Worm (Caenorhabditis elegans) whole organism, early embryonic: Measurements from ENCODE around the gene C45B11.9.

Source experiments
- ama-1 ChIP-seq: fragments of 150-350 bp; optimal IDR thresholded peaks from 2 replicates; lab custom pipeline; 2014
- ceh-13 ChIP-seq: fragments of 200-800 bp; sonication (Bioruptor generic); optimal IDR thresholded peaks from 2 replicates; lab custom pipeline; 2018; ENCODE audit warnings: mild to moderate bottlenecking, missing genetic modification characterization, missing compliant biosample characterization
- flt-1 ChIP-seq: fragments of 200-800 bp; sonication (Bioruptor generic); IDR thresholded peaks from 2 replicates; pipeline ENCODE4 v1.3.6; 2022; ENCODE audit warnings: missing genetic modification characterization, missing compliant biosample characterization
- hmg-4 ChIP-seq: fragments of 200-800 bp; sonication (Bioruptor generic); optimal IDR thresholded peaks from 2 replicates; lab custom pipeline; 2018; ENCODE audit warnings: mild to moderate bottlenecking, missing genetic modification characterization, missing compliant biosample characterization
- hnd-1 ChIP-seq: sonication (generic microtip); optimal IDR thresholded peaks from 2 replicates; lab custom pipeline; 2016; ENCODE audit warnings: missing genetic modification characterization, missing compliant biosample characterization
- pes-1 ChIP-seq: fragments of 200-800 bp; sonication (Bioruptor generic); IDR thresholded peaks from 2 replicates; pipeline ENCODE4 v1.3.6; 2022; ENCODE audit warnings: missing genetic modification reagents, missing genetic modification characterization, missing compliant biosample characterization
- sea-1 ChIP-seq: fragments of 200-800 bp; sonication (Bioruptor generic); conservative IDR thresholded peaks from 2 replicates; pipeline ENCODE4 v1.3.6; 2022; ENCODE audit warnings: missing genetic modification characterization, missing compliant biosample characterization
- tbx-37 ChIP-seq: fragments of 200-800 bp; sonication (Bioruptor generic); conservative IDR thresholded peaks from 2 replicates; pipeline ENCODE4 v1.3.6; 2022; ENCODE audit warnings: missing genetic modification reagents, missing genetic modification characterization, missing compliant biosample characterization
- tra-4 ChIP-seq: sonication (generic microtip); optimal IDR thresholded peaks from 2 replicates; lab custom pipeline; 2017; ENCODE audit warnings: missing genetic modification characterization, missing compliant biosample characterization

DNA sequence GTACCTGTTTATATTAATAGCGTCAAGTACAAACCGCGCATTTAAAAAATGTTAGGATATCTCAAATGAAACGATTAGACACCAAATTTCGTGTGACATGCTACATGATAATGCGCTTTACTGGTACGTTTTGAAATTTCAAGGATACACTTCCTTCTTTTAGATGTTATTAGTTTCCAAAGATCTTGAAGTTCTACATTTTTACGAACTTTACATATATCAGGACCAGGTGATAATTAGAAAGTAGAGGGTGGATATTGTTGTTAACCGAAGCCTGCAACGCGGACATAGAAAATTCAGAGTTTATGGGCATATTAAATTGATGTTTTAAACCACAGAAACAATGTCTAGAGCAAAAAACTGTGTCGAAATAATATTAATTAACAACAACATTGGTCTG, 26.9 kb upstream of the C45B11.9 start:
- TF ChIP-seq tra-4: no peak
- no peak for TF ChIP-seq ama-1 (lab: Kevin White, UChicago)
- TF ChIP-seq tbx-37 (GFP tag; lab: Robert Waterston, UW): no peak
- TF ChIP-seq sea-1 (GFP tag; lab: Robert Waterston, UW): no peak
- TF ChIP-seq hnd-1 (tag; lab: Kevin White, UChicago): no peak
- no peak for TF ChIP-seq flt-1 (GFP tag; lab: Robert Waterston, UW)
- TF ChIP-seq hmg-4 (GFP tag; lab: Kevin White, UChicago): no peak
- no peak for TF ChIP-seq pes-1 (GFP tag; lab: Robert Waterston, UW)
- TF ChIP-seq ceh-13: no peak
